Fruit fly (Drosophila melanogaster) whole organism, embryonic: Measurements from ENCODE around the gene CG33687.

Experiments used
- C15 ChIP-seq: fragments of 200-800 bp; sonication (Bioruptor generic); IDR thresholded peaks from 3 replicates; pipeline ENCODE4 v1.3.6; 2022; ENCODE audit warnings: missing biosample characterization, missing genetic modification characterization
- CG13775 ChIP-seq: fragments of 200-800 bp; sonication (Bioruptor generic); optimal IDR thresholded peaks from 3 replicates; lab custom pipeline; 2017; ENCODE audit warnings: missing biosample characterization, mild to moderate bottlenecking, missing genetic modification characterization
- CG14965 ChIP-seq: fragments of 200-800 bp; sonication (Bioruptor generic); optimal IDR thresholded peaks from 2 replicates; lab custom pipeline; 2016; ENCODE audit warnings: missing biosample characterization, missing genetic modification characterization, borderline replicate concordance
- CG18262 ChIP-seq: fragments of 200-800 bp; optimal IDR thresholded peaks from 3 replicates; lab custom pipeline; 2019; ENCODE audit warnings: missing biosample characterization, mild to moderate bottlenecking, missing genetic modification characterization, moderate library complexity
- CG18476 ChIP-seq: fragments of 200-800 bp; sonication (Bioruptor generic); optimal IDR thresholded peaks from 2 replicates; lab custom pipeline; 2016; ENCODE audit warnings: missing biosample characterization, mild to moderate bottlenecking, missing genetic modification characterization
- CG18599 ChIP-seq: fragments of 200-800 bp; sonication (Bioruptor generic); optimal IDR thresholded peaks from 3 replicates; lab custom pipeline; 2017; ENCODE audit warnings: missing biosample characterization, missing genetic modification characterization, mild to moderate bottlenecking, moderate library complexity, missing genetic modification reagents
- CG2712 ChIP-seq: fragments of 200-800 bp; optimal IDR thresholded peaks from 3 replicates; lab custom pipeline; 2019; ENCODE audit warnings: missing biosample characterization, mild to moderate bottlenecking, missing genetic modification characterization, moderate library complexity
- CG30020 ChIP-seq: fragments of 200-800 bp; optimal IDR thresholded peaks from 2 replicates; lab custom pipeline; 2019; ENCODE audit warnings: missing biosample characterization, mild to moderate bottlenecking, missing genetic modification characterization, moderate library complexity
- CG3726 ChIP-seq: fragments of 200-800 bp; sonication (Bioruptor generic); IDR thresholded peaks from 3 replicates; pipeline ENCODE4, ENCODE4 v1.3.6; 2022; ENCODE audit warnings: missing biosample characterization, missing genetic modification characterization
- CG4730 ChIP-seq: fragments of 200-800 bp; sonication (Bioruptor generic); IDR thresholded peaks from 2 replicates; pipeline ENCODE4 v1.3.6; 2022; ENCODE audit warnings: missing biosample characterization, missing genetic modification characterization
- CG4820 ChIP-seq: fragments of 200-800 bp; sonication (Bioruptor generic); optimal IDR thresholded peaks from 3 replicates; lab custom pipeline; 2016; ENCODE audit warnings: missing biosample characterization, missing genetic modification characterization
- CG5953 ChIP-seq: fragments of 200-800 bp; sonication (Bioruptor generic); IDR thresholded peaks from 2 replicates; pipeline ENCODE4 v1.3.6; 2022; ENCODE audit warnings: missing biosample characterization, missing genetic modification characterization
- CG6765 ChIP-seq: fragments of 200-800 bp; sonication (Bioruptor generic); optimal IDR thresholded peaks from 3 replicates; lab custom pipeline; 2017; ENCODE audit warnings: missing biosample characterization, mild to moderate bottlenecking, missing genetic modification characterization
- CG6813 ChIP-seq: fragments of 200-800 bp; sonication (Bioruptor generic); optimal IDR thresholded peaks from 2 replicates; lab custom pipeline; 2017; ENCODE audit warnings: missing biosample characterization, missing genetic modification characterization, mild to moderate bottlenecking, moderate library complexity, missing genetic modification reagents
- CG8359 ChIP-seq: fragments of 200-800 bp; sonication (Bioruptor generic); optimal IDR thresholded peaks from 2 replicates; lab custom pipeline; 2017; ENCODE audit warnings: missing biosample characterization, mild to moderate bottlenecking, missing genetic modification characterization, borderline replicate concordance
- CG9932 ChIP-seq: fragments of 200-800 bp; sonication (Bioruptor generic); IDR thresholded peaks from 2 replicates; pipeline ENCODE4 v1.3.6; 2022; ENCODE audit warnings: missing biosample characterization, missing genetic modification characterization
- Dad ChIP-seq: fragments of 200-800 bp; sonication (Bioruptor generic); optimal IDR thresholded peaks from 3 replicates; lab custom pipeline; 2016; ENCODE audit warnings: missing biosample characterization, missing genetic modification characterization
- Dfd ChIP-seq, 2 experiments: fragments of >200 bp; optimal IDR thresholded peaks; 2 replicates each; lab custom pipeline; 2017; ENCODE audit warnings: missing biosample characterization in 2 of 2, missing genetic modification characterization in 2 of 2
- Dll ChIP-seq: fragments of 200-800 bp; sonication (Bioruptor generic); IDR thresholded peaks from 4 replicates; pipeline ENCODE4 v1.3.6; 2022; ENCODE audit warnings: missing biosample characterization, missing genetic modification characterization; ENCODE audit not compliant: partially characterized antibody
- Doc3 ChIP-seq: fragments of 200-800 bp; sonication (Bioruptor generic); IDR thresholded peaks from 3 replicates; pipeline ENCODE4 v1.3.6; 2022; ENCODE audit warnings: missing biosample characterization, missing genetic modification characterization; ENCODE audit not compliant: partially characterized antibody
- HLHmδ ChIP-seq: fragments of 200-800 bp; sonication (Bioruptor generic); optimal IDR thresholded peaks from 2 replicates; lab custom pipeline; 2018; ENCODE audit warnings: missing biosample characterization, mild to moderate bottlenecking, missing genetic modification characterization, moderate library complexity
- Hr51 ChIP-seq, 2 experiments: fragments of 200-800 bp; sonication (Bioruptor generic); optimal IDR thresholded peaks; 2 replicates in 1 of 2; 3 replicates in 1 of 2; lab custom pipeline; 2016 to 2018; ENCODE audit warnings: missing biosample characterization in 2 of 2, missing genetic modification characterization in 2 of 2, mild to moderate bottlenecking in 1 of 2, moderate library complexity in 1 of 2
- NC2α ChIP-seq: fragments of 200-800 bp; sonication (Bioruptor generic); optimal IDR thresholded peaks from 2 replicates; lab custom pipeline; 2016; ENCODE audit warnings: missing biosample characterization, missing genetic modification characterization
- Oaz ChIP-seq: fragments of 200-800 bp; sonication (Bioruptor generic); IDR thresholded peaks from 2 replicates; pipeline ENCODE4 v1.3.6; 2022; ENCODE audit warnings: missing biosample characterization, missing genetic modification characterization
- Ptx1 ChIP-seq: fragments of 200-800 bp; sonication (Bioruptor generic); IDR thresholded peaks from 2 replicates; pipeline ENCODE4 v1.3.6; 2022; ENCODE audit warnings: missing biosample characterization, missing genetic modification characterization
- Ravus ChIP-seq: fragments of 200-800 bp; sonication (Bioruptor generic); IDR thresholded peaks from 2 replicates; pipeline ENCODE4 v1.3.6; 2022; ENCODE audit warnings: missing biosample characterization, missing genetic modification characterization
- amos ChIP-seq: fragments of 200-800 bp; sonication (Bioruptor generic); IDR thresholded peaks from 2 replicates; pipeline ENCODE4 v1.3.6; 2022; ENCODE audit warnings: missing biosample characterization, missing genetic modification characterization; ENCODE audit not compliant: partially characterized antibody
- cg ChIP-seq: fragments of 200-800 bp; sonication (Bioruptor generic); optimal IDR thresholded peaks from 3 replicates; lab custom pipeline; 2019; ENCODE audit warnings: missing biosample characterization, mild to moderate bottlenecking, missing genetic modification characterization, moderate library complexity
- chm ChIP-seq: fragments of 200-800 bp; sonication (Bioruptor generic); IDR thresholded peaks from 2 replicates; pipeline ENCODE4 v1.3.6; 2022; ENCODE audit warnings: missing biosample characterization, missing genetic modification characterization
- ci ChIP-seq: fragments of 200-800 bp; sonication (Bioruptor generic); IDR thresholded peaks from 3 replicates; pipeline ENCODE4 v1.3.6; 2022; ENCODE audit warnings: missing biosample characterization, missing genetic modification characterization
- crc ChIP-seq: fragments of 200-800 bp; sonication (Bioruptor generic); optimal IDR thresholded peaks from 2 replicates; lab custom pipeline; 2016; ENCODE audit warnings: missing biosample characterization, missing genetic modification characterization
- croc ChIP-seq: fragments of 200-800 bp; sonication (Bioruptor generic); conservative IDR thresholded peaks from 3 replicates; pipeline ENCODE4 v1.3.6; 2022; ENCODE audit warnings: missing biosample characterization, missing genetic modification characterization
- dmrt99B ChIP-seq: fragments of 200-800 bp; sonication (Bioruptor generic); optimal IDR thresholded peaks from 2 replicates; lab custom pipeline; 2018; ENCODE audit warnings: missing biosample characterization, mild to moderate bottlenecking, missing genetic modification characterization, moderate library complexity
- emc ChIP-seq: fragments of 200-800 bp; sonication (Bioruptor generic); optimal IDR thresholded peaks from 2 replicates; lab custom pipeline; 2016; ENCODE audit warnings: missing biosample characterization, missing genetic modification characterization
- fd102C ChIP-seq: fragments of 200-800 bp; sonication (Bioruptor generic); optimal IDR thresholded peaks from 2 replicates; lab custom pipeline; 2018; ENCODE audit warnings: missing biosample characterization, mild to moderate bottlenecking, missing genetic modification characterization, moderate library complexity
- gcm ChIP-seq: fragments of 200-800 bp; sonication (Bioruptor generic); optimal IDR thresholded peaks from 2 replicates; lab custom pipeline; 2019; ENCODE audit warnings: missing biosample characterization, mild to moderate bottlenecking, missing genetic modification characterization, moderate library complexity
- gro ChIP-seq: fragments of 200-800 bp; sonication (Bioruptor generic); optimal IDR thresholded peaks from 2 replicates; lab custom pipeline; 2016; ENCODE audit warnings: missing biosample characterization, missing genetic modification characterization
- gt ChIP-seq: fragments of 200-800 bp; sonication (Bioruptor generic); IDR thresholded peaks from 2 replicates; pipeline ENCODE4 v1.3.6; 2022; ENCODE audit warnings: missing biosample characterization, missing genetic modification characterization
- kay ChIP-seq: fragments of 200-800 bp; sonication (Bioruptor generic); optimal IDR thresholded peaks from 2 replicates; lab custom pipeline; 2016; ENCODE audit warnings: missing biosample characterization, missing genetic modification characterization
- onecut ChIP-seq: fragments of 200-800 bp; sonication (Bioruptor generic); IDR thresholded peaks from 2 replicates; pipeline ENCODE4 v1.3.6; 2022; ENCODE audit warnings: missing biosample characterization, missing genetic modification characterization
- org-1 ChIP-seq: fragments of 200-800 bp; sonication (Bioruptor generic); optimal IDR thresholded peaks from 2 replicates; lab custom pipeline; 2017; ENCODE audit warnings: missing biosample characterization, missing genetic modification characterization
- peb ChIP-seq: fragments of 200-800 bp; sonication (Bioruptor generic); IDR thresholded peaks from 2 replicates; pipeline ENCODE4 v1.3.6; 2022; ENCODE audit warnings: missing biosample characterization, missing genetic modification characterization
- ranshi ChIP-seq: fragments of 200-800 bp; sonication (Bioruptor generic); IDR thresholded peaks from 2 replicates; pipeline ENCODE4 v1.3.6; 2022; ENCODE audit warnings: missing biosample characterization, missing genetic modification characterization
- salm ChIP-seq: fragments of 200-800 bp; sonication (Bioruptor generic); optimal IDR thresholded peaks from 2 replicates; lab custom pipeline; 2018; ENCODE audit warnings: missing biosample characterization, mild to moderate bottlenecking, missing genetic modification characterization
- sd ChIP-seq: fragments of 200-800 bp; sonication (Bioruptor generic); optimal IDR thresholded peaks from 3 replicates; lab custom pipeline; 2018; ENCODE audit warnings: missing biosample characterization, mild to moderate bottlenecking, missing genetic modification characterization, moderate library complexity
- slou ChIP-seq: fragments of 200-800 bp; sonication (Bioruptor generic); optimal IDR thresholded peaks from 3 replicates; lab custom pipeline; 2016; ENCODE audit warnings: missing biosample characterization, missing genetic modification characterization
- tio ChIP-seq: fragments of 200-800 bp; sonication (Bioruptor generic); optimal IDR thresholded peaks from 2 replicates; lab custom pipeline; 2017; ENCODE audit warnings: missing biosample characterization, missing genetic modification characterization, inconsistent platforms
- trh ChIP-seq: fragments of 200-800 bp; sonication (Bioruptor generic); optimal IDR thresholded peaks from 2 replicates; lab custom pipeline; 2016; ENCODE audit warnings: missing biosample characterization, missing genetic modification characterization
- z ChIP-seq: fragments of 200-800 bp; sonication (Bioruptor generic); IDR thresholded peaks from 3 replicates; pipeline ENCODE4 v1.3.6; 2022; ENCODE audit warnings: missing biosample characterization, missing genetic modification characterization
- zfh1 ChIP-seq: fragments of 200-800 bp; sonication (Bioruptor generic); IDR thresholded peaks from 3 replicates; pipeline ENCODE4 v1.3.6; 2022; ENCODE audit warnings: missing biosample characterization, missing genetic modification characterization

Gene CG33687

DNA sequence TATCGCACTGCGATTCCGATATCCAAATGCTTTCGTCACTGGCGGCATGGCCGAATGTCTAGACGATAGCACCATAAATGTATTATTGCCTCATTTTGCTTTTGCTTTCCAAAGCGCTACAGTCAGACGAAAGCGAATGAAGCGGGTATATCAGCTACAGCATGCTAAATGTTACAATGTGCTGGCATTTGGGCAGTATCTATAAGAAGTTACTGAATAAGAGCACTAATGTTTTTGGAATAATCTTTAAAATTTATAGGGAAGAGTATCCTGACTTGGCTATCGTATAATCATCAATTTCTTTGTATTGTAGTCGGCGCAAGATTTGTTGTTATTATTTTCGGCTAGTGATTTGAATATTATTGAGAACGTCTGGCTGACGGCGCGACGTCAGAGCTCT is 5.6 kb downstream of the CG33687 start (continued):
- TF ChIP-seq CG14965 (GFP tag; lab: Kevin White, UChicago) (peak; percentile 12), tio (GFP tag; lab: Kevin White, UChicago) (peak; percentile 52), ranshi (GFP tag; lab: Robert Waterston, UW) (peak; percentile 89), kay (GFP tag; lab: Kevin White, UChicago) (peak; percentile 75), CG2712 (peak; percentile 72), Hr51 (GFP tag; optimal IDR thresholded peaks at IDR 0.05; lab: Kevin White, UChicago) (peak; percentile 65 to 78), Ravus (peak; percentile 67), croc (GFP tag; lab: Robert Waterston, UW) (peak; percentile 53; the same call in 2 of the 3 replicates), CG3726 (GFP tag; lab: Robert Waterston, UW) (peak; percentile 47; the same call in 1 of the 3 replicates), C15 (GFP tag; lab: Robert Waterston, UW) (peak; percentile 45; the same call in 1 of the 3 replicates), CG18476 (GFP tag; lab: Kevin White, UChicago) (peak; percentile 84), cg (GFP tag; lab: Kevin White, UChicago) (no peak), CG9932 (GFP tag; lab: Robert Waterston, UW) (no peak), sd (tag; lab: Kevin White, UChicago) (peak; percentile 51), CG5953 (GFP tag; lab: Robert Waterston, UW) (peak; percentile 84), fd102C (GFP tag; lab: Kevin White, UChicago) (no peak), dmrt99B (tag; lab: Kevin White, UChicago) (peak; percentile 83), Ptx1 (GFP tag; lab: Robert Waterston, UW) (peak; percentile 84), zfh1 (GFP tag; lab: Robert Waterston, UW) (peak; percentile 86), salm (tag; lab: Kevin White, UChicago) (peak; percentile 46), CG4730 (GFP tag; lab: Robert Waterston, UW) (peak; percentile 80), CG6813 (GFP tag; lab: Kevin White, UChicago) (peak; percentile 56), gcm (GFP tag; lab: Kevin White, UChicago) (peak; percentile 16), Dll (GFP tag; lab: Robert Waterston, UW) (no peak), CG4820 (peak; percentile 55), z (GFP tag; lab: Robert Waterston, UW) (no peak), trh (no peak), amos (GFP tag; lab: Robert Waterston, UW) (no peak), slou (GFP tag; lab: Kevin White, UChicago) (peak; percentile 30), org-1 (GFP tag; lab: Kevin White, UChicago) (peak; percentile 68), Doc3 (GFP tag; lab: Robert Waterston, UW) (no peak), onecut (GFP tag; lab: Robert Waterston, UW) (peak; percentile 58), CG13775 (peak; percentile 47), Oaz (GFP tag; lab: Robert Waterston, UW) (peak; percentile 77), NC2α (GFP tag; lab: Kevin White, UChicago) (no peak), crc (peak; percentile 71), gt (GFP tag; lab: Robert Waterston, UW) (0 out of 2 replicates have a peak, but pooled peaks have one; percentile 30), emc (GFP tag; lab: Kevin White, UChicago) (peak; percentile 57), ci (no peak; the same call in 2 of the 3 replicates), chm (GFP tag; lab: Robert Waterston, UW) (no peak), Dfd (GFP tag; optimal IDR thresholded peaks at IDR 0.05; lab: Kevin White, UChicago) (no peak), CG8359 (GFP tag; lab: Kevin White, UChicago) (peak; percentile 7), CG18262 (peak; percentile 53), peb (peak; percentile 67; the same call in 1 of the 2 replicates), CG18599 (peak; percentile 90), Dad (peak; percentile 72), HLHmδ (GFP tag; lab: Kevin White, UChicago) (no peak), CG30020 (tag; lab: Kevin White, UChicago) (no peak), gro (peak; percentile 91), CG6765 (GFP tag; lab: Kevin White, UChicago) (peak; percentile 58)
